Fruit fly (Drosophila melanogaster) whole organism, embryonic: ENCODE measurements around the gene CG32055.

ENCODE experiments used
- Abd-B ChIP-seq: fragments of 200-800 bp; sonication (Bioruptor generic); optimal IDR thresholded peaks from 2 replicates; lab custom pipeline; 2018; ENCODE audit warnings: missing biosample characterization, mild to moderate bottlenecking, missing genetic modification characterization, moderate library complexity
- Hr51 ChIP-seq, 2 experiments: fragments of 200-800 bp; sonication (Bioruptor generic); optimal IDR thresholded peaks; 2 replicates in 1 of 2; 3 replicates in 1 of 2; lab custom pipeline; 2016 to 2018; ENCODE audit warnings: missing biosample characterization in 2 of 2, missing genetic modification characterization in 2 of 2, mild to moderate bottlenecking in 1 of 2, moderate library complexity in 1 of 2
- fu2 ChIP-seq: fragments of 200-800 bp; sonication (Bioruptor generic); optimal IDR thresholded peaks from 2 replicates; lab custom pipeline; 2016; ENCODE audit warnings: missing biosample characterization, missing genetic modification characterization
- prd ChIP-seq, 3 experiments: fragments of >200 bp in 2 of 3; fragments of 200-800 bp in 1 of 3; sonication (Bioruptor generic) in 1 of 3; optimal IDR thresholded peaks in 2 of 3; IDR thresholded peaks in 1 of 3; 2 replicates in 2 of 3; 3 replicates in 1 of 3; pipeline versions ENCODE4 v1.3.6 to Lab custom; 2017 to 2022; ENCODE audit warnings: missing biosample characterization in 1 of 3, missing genetic modification characterization in 1 of 3
- ssp ChIP-seq: fragments of 200-800 bp; sonication (Bioruptor generic); IDR thresholded peaks from 2 replicates; pipeline ENCODE4 v1.3.6; 2022; ENCODE audit warnings: missing biosample characterization, missing genetic modification characterization

- TF ChIP-seq prd (optimal IDR thresholded peaks at IDR 0.05; lab: Kevin White, UChicago) = no peak
- no peak for TF ChIP-seq prd (GFP tag; IDR thresholded peaks at IDR 0.05; lab: Robert Waterston, UW)
- no peak for TF ChIP-seq fu2 (GFP tag; lab: Kevin White, UChicago)
- no peak for TF ChIP-seq Abd-B (GFP tag; lab: Kevin White, UChicago)
- no peak for TF ChIP-seq ssp (GFP tag; lab: Robert Waterston, UW)
- no peak for TF ChIP-seq Hr51 (GFP tag; optimal IDR thresholded peaks at IDR 0.05; lab: Kevin White, UChicago)
Measured at dm6 chr3L:10204669-10205068, 15.3 kb downstream of the CG32055 start.
